Worm (Caenorhabditis elegans) whole organism, L3 larva: ENCODE measurements around the gene F11C7.7.

Source experiments
- ZK546.5 ChIP-seq: sonication (generic microtip); optimal IDR thresholded peaks from 2 replicates; lab custom pipeline; 2017; ENCODE audit warnings: missing biosample characterization, missing genetic modification characterization
- aly-2 ChIP-seq: fragments of 150-350 bp; optimal IDR thresholded peaks from 2 replicates; lab custom pipeline; 2014; ENCODE audit warnings: missing biosample characterization, missing genetic modification characterization
- ama-1 ChIP-seq: fragments of 150-350 bp; optimal IDR thresholded peaks from 2 replicates; lab custom pipeline; 2018
- ceh-16 ChIP-seq: sonication (generic microtip); optimal IDR thresholded peaks from 2 replicates; lab custom pipeline; 2017; ENCODE audit warnings: missing biosample characterization, missing genetic modification characterization
- ceh-28 ChIP-seq: fragments of 150-350 bp; optimal IDR thresholded peaks from 2 replicates; lab custom pipeline; 2014; ENCODE audit warnings: missing biosample characterization, missing genetic modification reagents, missing genetic modification characterization
- egl-27 ChIP-seq: sonication (generic microtip); optimal IDR thresholded peaks from 4 replicates; lab custom pipeline; 2017; ENCODE audit warnings: missing biosample characterization, missing genetic modification reagents, missing genetic modification characterization
- egl-5 ChIP-seq: fragments of 150-350 bp; optimal IDR thresholded peaks from 2 replicates; lab custom pipeline; 2017; ENCODE audit warnings: missing biosample characterization, missing genetic modification reagents, missing genetic modification characterization, inconsistent platforms
- elt-1 ChIP-seq: fragments of 150-350 bp; optimal IDR thresholded peaks from 2 replicates; lab custom pipeline; 2014; ENCODE audit warnings: missing biosample characterization, missing genetic modification characterization
- elt-2 ChIP-seq: sonication (generic microtip); optimal IDR thresholded peaks from 2 replicates; lab custom pipeline; 2016; ENCODE audit warnings: missing genetic modification reagents, mild to moderate bottlenecking, missing genetic modification characterization, missing compliant biosample characterization
- elt-3 ChIP-seq, 3 experiments: fragments of 150-350 bp in 1 of 3; sonication (generic microtip) in 2 of 3; optimal IDR thresholded peaks; 2 replicates in 2 of 3; 4 replicates in 1 of 3; lab custom pipeline; 2014 to 2017; ENCODE audit warnings: missing biosample characterization in 3 of 3, missing genetic modification characterization in 3 of 3
- eor-1 ChIP-seq, 2 experiments: fragments of 150-350 bp; optimal IDR thresholded peaks; 2 replicates each; lab custom pipeline; 2014 to 2018; ENCODE audit warnings: missing biosample characterization in 2 of 2, missing genetic modification characterization in 2 of 2
- fkh-2 ChIP-seq: fragments of 150-350 bp; optimal IDR thresholded peaks from 2 replicates; lab custom pipeline; 2014; ENCODE audit warnings: missing biosample characterization, missing genetic modification reagents, missing genetic modification characterization
- hmg-11 ChIP-seq: sonication (generic microtip); optimal IDR thresholded peaks from 2 replicates; lab custom pipeline; 2016; ENCODE audit warnings: missing genetic modification characterization, missing compliant biosample characterization
- lin-15B ChIP-seq: fragments of 150-350 bp; optimal IDR thresholded peaks from 2 replicates; lab custom pipeline; 2014; ENCODE audit warnings: missing biosample characterization, missing genetic modification characterization
- lsy-12 ChIP-seq: sonication (generic microtip); optimal IDR thresholded peaks from 2 replicates; lab custom pipeline; 2016; ENCODE audit warnings: mild to moderate bottlenecking, missing genetic modification characterization, missing compliant biosample characterization
- mdl-1 ChIP-seq: fragments of 150-350 bp; optimal IDR thresholded peaks from 2 replicates; lab custom pipeline; 2014; ENCODE audit warnings: missing biosample characterization, missing genetic modification characterization
- mml-1 ChIP-seq: fragments of 150-350 bp; sonication (generic microtip); optimal IDR thresholded peaks from 3 replicates; lab custom pipeline; 2014; ENCODE audit warnings: missing biosample characterization, missing genetic modification characterization
- nfya-1 ChIP-seq: sonication (generic microtip); optimal IDR thresholded peaks from 2 replicates; lab custom pipeline; 2017; ENCODE audit warnings: missing genetic modification characterization, mild to moderate bottlenecking, missing compliant biosample characterization, antibody characterized with exemption, moderate library complexity; ENCODE audit not compliant: insufficient read depth
- nhr-11 ChIP-seq: fragments of 150-350 bp; optimal IDR thresholded peaks from 2 replicates; lab custom pipeline; 2014; ENCODE audit warnings: missing biosample characterization, missing genetic modification characterization
- nhr-237 ChIP-seq: fragments of 150-350 bp; optimal IDR thresholded peaks from 2 replicates; lab custom pipeline; 2014; ENCODE audit warnings: missing biosample characterization, missing genetic modification characterization
- nhr-25 ChIP-seq: sonication (generic microtip); optimal IDR thresholded peaks from 2 replicates; lab custom pipeline; 2017; ENCODE audit warnings: missing biosample characterization, missing genetic modification characterization
- nhr-28 ChIP-seq: fragments of 150-350 bp; optimal IDR thresholded peaks from 2 replicates; lab custom pipeline; 2014; ENCODE audit warnings: missing biosample characterization, missing genetic modification characterization
- nhr-67 ChIP-seq: fragments of 150-350 bp; optimal IDR thresholded peaks from 2 replicates; lab custom pipeline; 2014; ENCODE audit warnings: missing biosample characterization, missing genetic modification characterization
- nhr-76 ChIP-seq: fragments of 150-350 bp; sonication (generic microtip); optimal IDR thresholded peaks from 5 replicates; lab custom pipeline; 2014; ENCODE audit warnings: missing biosample characterization, missing genetic modification characterization
- nhr-77 ChIP-seq: fragments of 150-350 bp; optimal IDR thresholded peaks from 2 replicates; lab custom pipeline; 2014; ENCODE audit warnings: missing biosample characterization, missing genetic modification characterization
- pha-4 ChIP-seq: fragments of 150-350 bp; optimal IDR thresholded peaks from 2 replicates; lab custom pipeline; 2014; ENCODE audit warnings: missing biosample characterization, missing genetic modification reagents, missing genetic modification characterization
- pqm-1 ChIP-seq: fragments of 150-350 bp; optimal IDR thresholded peaks from 2 replicates; lab custom pipeline; 2017; ENCODE audit warnings: missing biosample characterization, missing genetic modification characterization, inconsistent platforms
- skn-1 ChIP-seq: fragments of 150-350 bp; optimal IDR thresholded peaks from 2 replicates; lab custom pipeline; 2014; ENCODE audit warnings: missing biosample characterization, missing genetic modification characterization
- snpc-4 ChIP-seq: fragments of 150-350 bp; optimal IDR thresholded peaks from 2 replicates; lab custom pipeline; 2014; ENCODE audit warnings: missing biosample characterization, missing genetic modification characterization
- tbx-2 ChIP-seq: sonication (generic microtip); optimal IDR thresholded peaks from 2 replicates; lab custom pipeline; 2016; ENCODE audit warnings: mild to moderate bottlenecking, missing genetic modification characterization, missing compliant biosample characterization
- unc-39 ChIP-seq: sonication (generic microtip); optimal IDR thresholded peaks from 4 replicates; lab custom pipeline; 2017; ENCODE audit warnings: missing biosample characterization, missing genetic modification characterization
- unc-62 ChIP-seq: fragments of 150-350 bp; sonication (generic microtip); optimal IDR thresholded peaks from 4 replicates; lab custom pipeline; 2014; ENCODE audit warnings: missing biosample characterization, missing genetic modification reagents, missing genetic modification characterization
- zag-1 ChIP-seq: fragments of 150-350 bp; optimal IDR thresholded peaks from 2 replicates; lab custom pipeline; 2014; ENCODE audit warnings: missing biosample characterization, missing genetic modification characterization

The F11C7.7 gene

ce11 chrX:17375877-17376276 lies 22.5 kb upstream of the F11C7.7 start:
- TF ChIP-seq nhr-76 (no peak), elt-2 (tag; lab: Kevin White, UChicago) (peak; percentile 89), lsy-12 (tag; lab: Kevin White, UChicago) (no peak), nfya-1 (no peak), pqm-1 (tag; lab: Kevin White, UChicago) (peak; percentile 56), hmg-11 (tag; lab: Kevin White, UChicago) (no peak), unc-62 (GFP tag; lab: Kevin White, UChicago) (no peak), ZK546.5 (no peak), elt-3 (tag; optimal IDR thresholded peaks at IDR 0.05; lab: Kevin White, UChicago) (no peak), ama-1 (lab: Kevin White, UChicago) (no peak), egl-27 (tag; lab: Kevin White, UChicago) (no peak), pha-4 (tag; lab: Kevin White, UChicago) (peak; percentile 31), eor-1 (tag; optimal IDR thresholded peaks at IDR 0.05; lab: Kevin White, UChicago) (no peak)

ce11 chrX:17378996-17379395 lies 19.4 kb upstream of the F11C7.7 start:
- no peak for TF ChIP-seq egl-5 (tag; lab: Kevin White, UChicago)
- TF ChIP-seq elt-2 (tag; lab: Kevin White, UChicago) = peak; percentile 56
- TF ChIP-seq, all 47 proteins: peak for 1

ce11 chrX:17379675-17380074 lies 18.7 kb upstream of the F11C7.7 start, which contains the start of gene F10D7.10:
Gene F10D7.10, minus strand, starts transcription at chrX:17379775.
- no peak for TF ChIP-seq nhr-28 (tag; lab: Kevin White, UChicago)
- no peak for TF ChIP-seq mdl-1 (tag; lab: Kevin White, UChicago)
- no peak for TF ChIP-seq aly-2
- no peak for TF ChIP-seq nhr-11 (tag; lab: Kevin White, UChicago)
- TF ChIP-seq zag-1 = no peak
- no peak for TF ChIP-seq snpc-4 (tag; lab: Kevin White, UChicago)
- TF ChIP-seq elt-1 (tag; lab: Kevin White, UChicago) = no peak
- no peak for TF ChIP-seq ceh-16 (tag; lab: Kevin White, UChicago)
- no peak for TF ChIP-seq egl-27 (tag; lab: Kevin White, UChicago)
- TF ChIP-seq nfya-1 = no peak
- no peak for TF ChIP-seq unc-39 (tag; lab: Kevin White, UChicago)
- no peak for TF ChIP-seq ceh-28 (tag; lab: Kevin White, UChicago)
- no peak for TF ChIP-seq nhr-67
- TF ChIP-seq nhr-25 (tag; lab: Kevin White, UChicago) = no peak
- no peak for TF ChIP-seq tbx-2
- no peak for TF ChIP-seq lin-15B
- TF ChIP-seq elt-3 (tag; optimal IDR thresholded peaks at IDR 0.05; lab: Kevin White, UChicago) = no peak
- no peak for TF ChIP-seq hmg-11 (tag; lab: Kevin White, UChicago)
- TF ChIP-seq mml-1 = no peak

- TF ChIP-seq tbx-2 = no peak
- no peak for TF ChIP-seq nhr-77 (tag; lab: Kevin White, UChicago)
- TF ChIP-seq nhr-67 = no peak
- no peak for TF ChIP-seq pha-4 (tag; lab: Kevin White, UChicago)
- no peak for TF ChIP-seq skn-1 (tag; lab: Kevin White, UChicago)
Measured at ce11 chrX:17381975-17382374, 16.4 kb upstream of the F11C7.7 start, which contains the start of gene F10D7.4. Gene F10D7.4, minus strand, starts transcription at chrX:17382075.

- TF ChIP-seq elt-3 (tag; optimal IDR thresholded peaks at IDR 0.05; lab: Kevin White, UChicago) (no peak), tbx-2 (no peak)
- TF ChIP-seq, all 47 proteins: peak for 0
Measured at ce11 chrX:17384343-17384742, 14.1 kb upstream of the F11C7.7 start.

ce11 chrX:17385102-17385501 lies 13.3 kb upstream of the F11C7.7 start:
- TF ChIP-seq nhr-11 (tag; lab: Kevin White, UChicago) (peak; percentile 38), fkh-2 (tag; lab: Kevin White, UChicago) (no peak), pqm-1 (tag; lab: Kevin White, UChicago) (no peak), mdl-1 (tag; lab: Kevin White, UChicago) (no peak), nhr-237 (no peak)
